Fruit fly (Drosophila melanogaster) whole organism, prepupa: ENCODE measurements around the gene Acph-1.
A peak's percentile ranks its signal among the peaks of the same experiment; 100 is the strongest.

Source experiments
- Blimp-1 ChIP-seq: fragments of 200-800 bp; sonication (Bioruptor generic); optimal IDR thresholded peaks from 3 replicates; lab custom pipeline; 2017; ENCODE audit warnings: missing biosample characterization, missing genetic modification characterization, mild to moderate bottlenecking, moderate library complexity, missing genetic modification reagents
- CG10631 ChIP-seq: fragments of 200-800 bp; sonication (Bioruptor generic); optimal IDR thresholded peaks from 2 replicates; lab custom pipeline; 2016; ENCODE audit warnings: missing biosample characterization, missing genetic modification characterization
- CG11294 ChIP-seq: fragments of 200-800 bp; sonication (Bioruptor generic); IDR thresholded peaks from 2 replicates; pipeline ENCODE4 v1.3.6; 2022; ENCODE audit warnings: missing biosample characterization, missing genetic modification characterization
- CG11762 ChIP-seq: fragments of 200-800 bp; sonication (Bioruptor generic); optimal IDR thresholded peaks from 3 replicates; lab custom pipeline; 2016; ENCODE audit warnings: missing biosample characterization, missing genetic modification characterization; ENCODE audit not compliant: insufficient read depth
- CG11902 ChIP-seq: fragments of 200-800 bp; sonication (Bioruptor generic); optimal IDR thresholded peaks from 3 replicates; lab custom pipeline; 2016; ENCODE audit warnings: missing biosample characterization, missing genetic modification characterization
- CG1621 ChIP-seq: fragments of 200-800 bp; sonication (Bioruptor generic); optimal IDR thresholded peaks from 3 replicates; lab custom pipeline; 2018; ENCODE audit warnings: missing biosample characterization, mild to moderate bottlenecking, missing genetic modification characterization
- CG16779 ChIP-seq: fragments of 200-800 bp; sonication (Bioruptor generic); optimal IDR thresholded peaks from 3 replicates; lab custom pipeline; 2017; ENCODE audit warnings: missing biosample characterization, mild to moderate bottlenecking, missing genetic modification characterization
- CG3032 ChIP-seq: fragments of 200-800 bp; optimal IDR thresholded peaks from 2 replicates; lab custom pipeline; 2019; ENCODE audit warnings: missing biosample characterization, mild to moderate bottlenecking, missing genetic modification characterization, moderate library complexity
- CG31627 ChIP-seq: fragments of 200-800 bp; sonication (Bioruptor generic); optimal IDR thresholded peaks from 3 replicates; lab custom pipeline; 2016; ENCODE audit warnings: missing biosample characterization, missing genetic modification characterization
- CG32006 ChIP-seq: fragments of 200-800 bp; sonication (Bioruptor generic); optimal IDR thresholded peaks from 3 replicates; lab custom pipeline; 2017; ENCODE audit warnings: missing biosample characterization, mild to moderate bottlenecking, missing genetic modification characterization
- CG34406 ChIP-seq: fragments of 200-800 bp; sonication (Bioruptor generic); optimal IDR thresholded peaks from 3 replicates; lab custom pipeline; 2016; ENCODE audit warnings: missing biosample characterization, missing genetic modification characterization
- CG3919 ChIP-seq: fragments of 200-800 bp; sonication (Bioruptor generic); optimal IDR thresholded peaks from 3 replicates; lab custom pipeline; 2016; ENCODE audit warnings: missing biosample characterization, missing genetic modification characterization
- CG4318 ChIP-seq: fragments of 200-800 bp; sonication (Bioruptor generic); optimal IDR thresholded peaks from 3 replicates; lab custom pipeline; 2017; ENCODE audit warnings: missing biosample characterization, mild to moderate bottlenecking, missing genetic modification characterization
- CG6163 ChIP-seq: fragments of 200-800 bp; sonication (Bioruptor generic); IDR thresholded peaks from 3 replicates; pipeline ENCODE4 v1.3.6; 2022; ENCODE audit warnings: missing biosample characterization, missing genetic modification characterization
- CG6792 ChIP-seq: fragments of 200-800 bp; sonication (Bioruptor generic); optimal IDR thresholded peaks from 3 replicates; lab custom pipeline; 2016; ENCODE audit warnings: missing biosample characterization, missing genetic modification characterization
- CG6808 ChIP-seq: fragments of 200-800 bp; sonication (Bioruptor generic); optimal IDR thresholded peaks from 3 replicates; lab custom pipeline; 2017; ENCODE audit warnings: missing biosample characterization, missing genetic modification characterization, mild to moderate bottlenecking, moderate library complexity, missing genetic modification reagents
- CG6854 ChIP-seq: fragments of 200-800 bp; sonication (Bioruptor generic); optimal IDR thresholded peaks from 2 replicates; lab custom pipeline; 2017; ENCODE audit warnings: missing biosample characterization, mild to moderate bottlenecking, missing genetic modification characterization
- CG7368 ChIP-seq: fragments of 200-800 bp; sonication (Bioruptor generic); optimal IDR thresholded peaks from 3 replicates; lab custom pipeline; 2016; ENCODE audit warnings: missing biosample characterization, missing genetic modification characterization
- CG8119 ChIP-seq: fragments of 200-800 bp; sonication (Bioruptor generic); IDR thresholded peaks from 3 replicates; pipeline ENCODE4 v1.3.6; 2022; ENCODE audit warnings: missing biosample characterization, missing genetic modification characterization
- CG8319 ChIP-seq: fragments of 200-800 bp; sonication (Bioruptor generic); optimal IDR thresholded peaks from 3 replicates; lab custom pipeline; 2016; ENCODE audit warnings: missing biosample characterization, missing genetic modification characterization
- CG8632 ChIP-seq: fragments of 200-800 bp; sonication (Bioruptor generic); optimal IDR thresholded peaks from 3 replicates; lab custom pipeline; 2016; ENCODE audit warnings: missing biosample characterization, missing genetic modification characterization
- CG9139 ChIP-seq: fragments of 200-800 bp; sonication (Bioruptor generic); optimal IDR thresholded peaks from 3 replicates; lab custom pipeline; 2017; ENCODE audit warnings: missing biosample characterization, mild to moderate bottlenecking, missing genetic modification characterization
- Eip75B ChIP-seq: fragments of 200-800 bp; sonication (Bioruptor generic); optimal IDR thresholded peaks from 3 replicates; lab custom pipeline; 2016; ENCODE audit warnings: missing biosample characterization, missing genetic modification characterization
- Eip78C ChIP-seq: fragments of 200-800 bp; sonication (Bioruptor generic); peaks from one replicate; lab custom pipeline; 2016; ENCODE audit warnings: missing biosample characterization, missing genetic modification characterization
- Eip93F ChIP-seq: fragments of 200-800 bp; sonication (Bioruptor generic); optimal IDR thresholded peaks from 2 replicates; lab custom pipeline; 2016; ENCODE audit warnings: missing biosample characterization, mild to moderate bottlenecking, missing genetic modification characterization
- Ets21C ChIP-seq: fragments of 200-800 bp; sonication (Bioruptor generic); optimal IDR thresholded peaks from 3 replicates; lab custom pipeline; 2016; ENCODE audit warnings: missing biosample characterization, missing genetic modification characterization
- Ets96B ChIP-seq: fragments of 200-800 bp; optimal IDR thresholded peaks from 2 replicates; lab custom pipeline; 2019; ENCODE audit warnings: missing biosample characterization, mild to moderate bottlenecking, missing genetic modification characterization, moderate library complexity
- Gug ChIP-seq: fragments of 200-800 bp; sonication (Bioruptor generic); IDR thresholded peaks from 2 replicates; pipeline ENCODE4 v1.3.6; 2022; ENCODE audit warnings: missing biosample characterization, missing genetic modification characterization
- Hr38 ChIP-seq: sonication (Bioruptor generic); optimal IDR thresholded peaks from 2 replicates; lab custom pipeline; 2016; ENCODE audit warnings: missing biosample characterization, missing genetic modification characterization
- Hr39 ChIP-seq: fragments of 200-800 bp; sonication (Bioruptor generic); optimal IDR thresholded peaks from 2 replicates; lab custom pipeline; 2016; ENCODE audit warnings: missing biosample characterization, missing genetic modification characterization
- Hr4 ChIP-seq: fragments of 200-800 bp; sonication (Bioruptor generic); optimal IDR thresholded peaks from 3 replicates; lab custom pipeline; 2016; ENCODE audit warnings: missing biosample characterization, missing genetic modification characterization
- Lpt ChIP-seq: fragments of 200-800 bp; sonication (Bioruptor generic); optimal IDR thresholded peaks from 3 replicates; lab custom pipeline; 2016; ENCODE audit warnings: missing biosample characterization, missing genetic modification characterization
- Met ChIP-seq: fragments of 200-800 bp; sonication (Bioruptor generic); optimal IDR thresholded peaks from 3 replicates; lab custom pipeline; 2016; ENCODE audit warnings: missing biosample characterization, missing genetic modification characterization
- OdsH ChIP-seq: fragments of 200-800 bp; sonication (Bioruptor generic); optimal IDR thresholded peaks from 3 replicates; lab custom pipeline; 2016; ENCODE audit warnings: missing biosample characterization, missing genetic modification characterization
- Smox ChIP-seq: fragments of 200-800 bp; sonication (Bioruptor generic); optimal IDR thresholded peaks from 3 replicates; lab custom pipeline; 2016; ENCODE audit warnings: missing biosample characterization, missing genetic modification characterization
- Sox15 ChIP-seq: fragments of 200-800 bp; sonication (Bioruptor generic); optimal IDR thresholded peaks from 3 replicates; lab custom pipeline; 2016; ENCODE audit warnings: missing biosample characterization, missing genetic modification characterization
- acj6 ChIP-seq: fragments of 200-800 bp; sonication (Bioruptor generic); optimal IDR thresholded peaks from 3 replicates; lab custom pipeline; 2016; ENCODE audit warnings: missing biosample characterization, missing genetic modification characterization
- dac ChIP-seq: fragments of 200-800 bp; sonication (Bioruptor generic); optimal IDR thresholded peaks from 2 replicates; lab custom pipeline; 2017; ENCODE audit warnings: missing biosample characterization, mild to moderate bottlenecking, missing genetic modification characterization
- dsx ChIP-seq: fragments of 200-800 bp; optimal IDR thresholded peaks from 3 replicates; lab custom pipeline; 2019; ENCODE audit warnings: missing biosample characterization, mild to moderate bottlenecking, missing genetic modification characterization, moderate library complexity; ENCODE audit not compliant: poor library complexity, severe bottlenecking
- eg ChIP-seq: fragments of 200-800 bp; sonication (Bioruptor generic); IDR thresholded peaks from 3 replicates; pipeline ENCODE4 v1.3.6; 2022; ENCODE audit warnings: missing biosample characterization, missing genetic modification characterization
- esn ChIP-seq: fragments of 200-800 bp; sonication (Bioruptor generic); optimal IDR thresholded peaks from 2 replicates; lab custom pipeline; 2016; ENCODE audit warnings: missing biosample characterization, mild to moderate bottlenecking, missing genetic modification characterization, moderate library complexity
- fd59A ChIP-seq: fragments of 200-800 bp; sonication (Bioruptor generic); optimal IDR thresholded peaks from 2 replicates; lab custom pipeline; 2017; ENCODE audit warnings: missing biosample characterization, mild to moderate bottlenecking, missing genetic modification characterization, missing genetic modification reagents
- fkh ChIP-seq: fragments of 200-800 bp; sonication (Bioruptor generic); optimal IDR thresholded peaks from 3 replicates; lab custom pipeline; 2017; ENCODE audit warnings: missing biosample characterization, mild to moderate bottlenecking, missing genetic modification characterization, moderate library complexity
- lz ChIP-seq: fragments of 200-800 bp; sonication (Bioruptor generic); optimal IDR thresholded peaks from 3 replicates; lab custom pipeline; 2016; ENCODE audit warnings: missing biosample characterization, missing genetic modification characterization
- net ChIP-seq: fragments of 200-800 bp; sonication (Bioruptor generic); optimal IDR thresholded peaks from 3 replicates; lab custom pipeline; 2016; ENCODE audit warnings: missing biosample characterization, missing genetic modification characterization
- pdm3 ChIP-seq: fragments of 200-800 bp; sonication (Bioruptor generic); optimal IDR thresholded peaks from 3 replicates; lab custom pipeline; 2016; ENCODE audit warnings: missing biosample characterization, missing genetic modification characterization
- salr ChIP-seq, 2 experiments: fragments of 200-800 bp; sonication (Bioruptor generic); optimal IDR thresholded peaks; 3 replicates each; lab custom pipeline; 2016 to 2018; ENCODE audit warnings: missing biosample characterization in 2 of 2, missing genetic modification characterization in 2 of 2, mild to moderate bottlenecking in 1 of 2
- spab ChIP-seq: fragments of 200-800 bp; sonication (Bioruptor generic); optimal IDR thresholded peaks from 2 replicates; lab custom pipeline; 2017; ENCODE audit warnings: missing biosample characterization, mild to moderate bottlenecking, missing genetic modification characterization, missing genetic modification reagents
- ss ChIP-seq, 2 experiments: fragments of 200-800 bp; sonication (Bioruptor generic); optimal IDR thresholded peaks; 2 replicates in 1 of 2; 3 replicates in 1 of 2; lab custom pipeline; 2017 to 2018; ENCODE audit warnings: mild to moderate bottlenecking in 2 of 2, missing biosample characterization in 2 of 2, missing genetic modification characterization in 2 of 2, moderate library complexity in 1 of 2
- svp ChIP-seq: fragments of 200-800 bp; sonication (Bioruptor generic); peaks from one replicate; lab custom pipeline; 2016; ENCODE audit warnings: missing biosample characterization, missing genetic modification characterization
- topi ChIP-seq: fragments of 200-800 bp; sonication (Bioruptor generic); optimal IDR thresholded peaks from 3 replicates; lab custom pipeline; 2016; ENCODE audit warnings: missing biosample characterization, missing genetic modification characterization
- vri ChIP-seq: fragments of 200-800 bp; sonication (Bioruptor generic); optimal IDR thresholded peaks from 3 replicates; lab custom pipeline; 2016; ENCODE audit warnings: missing biosample characterization, mild to moderate bottlenecking, missing genetic modification characterization

Acph-1 gene

DNA sequence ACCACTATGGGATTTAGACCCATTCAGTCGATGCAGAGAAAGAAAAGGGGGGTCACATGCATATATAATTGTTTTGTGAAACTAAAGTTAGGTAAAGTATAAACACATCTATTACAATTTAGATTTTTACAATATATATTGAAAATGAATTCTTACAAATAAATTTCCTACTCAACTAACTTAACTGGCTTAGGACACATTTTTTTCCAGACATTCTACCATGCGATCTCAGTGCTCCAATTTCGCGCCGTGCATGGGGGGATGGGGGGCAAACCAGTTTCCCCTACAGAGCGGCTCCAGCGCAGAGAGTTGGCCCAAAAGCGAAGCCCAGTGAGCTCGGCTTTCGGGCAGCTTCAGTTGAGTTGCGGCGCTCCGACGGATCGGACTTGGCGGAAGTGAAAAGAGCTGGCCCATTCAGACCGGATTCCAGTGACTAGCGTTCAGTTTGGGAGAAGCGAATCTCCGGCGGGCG, 10.1 kb downstream of the Acph-1 start, which contains the start of gene CG7896:
Gene CG7896, plus strand, starts transcription at position 354 of the 472 bp plus-strand sequence.
- TF ChIP-seq CG3032 (peak; percentile 87), OdsH (no peak), CG8119 (GFP tag; lab: Robert Waterston, UW) (peak; percentile 93), spab (GFP tag; lab: Kevin White, UChicago) (peak; percentile 69), Hr39 (GFP tag; lab: Kevin White, UChicago) (peak; percentile 59), CG8319 (GFP tag; lab: Kevin White, UChicago) (peak; percentile 78), CG16779 (tag; lab: Kevin White, UChicago) (peak; percentile 51), Lpt (GFP tag; lab: Kevin White, UChicago) (peak; percentile 73), Ets21C (GFP tag; lab: Kevin White, UChicago) (peak; percentile 69), Smox (GFP tag; lab: Kevin White, UChicago) (peak; percentile 81), Sox15 (peak; percentile 75), Eip93F (GFP tag; lab: Kevin White, UChicago) (peak; percentile 33), ss (GFP tag; optimal IDR thresholded peaks at IDR 0.05; lab: Kevin White, UChicago) (peak; percentile 56 to 86), Eip75B (GFP tag; lab: Kevin White, UChicago) (peak; percentile 76), CG9139 (GFP tag; lab: Kevin White, UChicago) (peak; percentile 55), CG11762 (GFP tag; lab: Kevin White, UChicago) (peak; percentile 65), Eip78C (GFP tag; lab: Kevin White, UChicago) (peak; percentile 94), Blimp-1 (GFP tag; lab: Kevin White, UChicago) (peak; percentile 49), CG32006 (GFP tag; lab: Kevin White, UChicago) (peak; percentile 91), CG8632 (GFP tag; lab: Kevin White, UChicago) (peak; percentile 81), eg (GFP tag; lab: Robert Waterston, UW) (peak; percentile 88), fkh (GFP tag; lab: Kevin White, UChicago) (peak; percentile 12), CG6163 (peak; percentile 93), salr (GFP tag; optimal IDR thresholded peaks at IDR 0.05; lab: Kevin White, UChicago) (peak; percentile 18 to 72), CG1621 (tag; lab: Kevin White, UChicago) (peak; percentile 50), CG11902 (GFP tag; lab: Kevin White, UChicago) (peak; percentile 76), CG34406 (GFP tag; lab: Kevin White, UChicago) (peak; percentile 86), Met (GFP tag; lab: Kevin White, UChicago) (peak; percentile 85), CG6808 (peak; percentile 80), Hr4 (GFP tag; lab: Kevin White, UChicago) (peak; percentile 87), esn (GFP tag; lab: Kevin White, UChicago) (peak; percentile 90), CG3919 (GFP tag; lab: Kevin White, UChicago) (peak; percentile 83), CG11294 (GFP tag; lab: Robert Waterston, UW) (peak; percentile 80), CG31627 (peak; percentile 67), CG7368 (GFP tag; lab: Kevin White, UChicago) (peak; percentile 74), vri (GFP tag; lab: Kevin White, UChicago) (peak; percentile 72), CG6792 (GFP tag; lab: Kevin White, UChicago) (peak; percentile 87), dac (peak; percentile 67), Hr38 (no peak), CG4318 (no peak), lz (GFP tag; lab: Kevin White, UChicago) (peak; percentile 83), acj6 (GFP tag; lab: Kevin White, UChicago) (peak; percentile 84), dsx (peak; percentile 76), CG10631 (GFP tag; lab: Kevin White, UChicago) (peak; percentile 86), pdm3 (GFP tag; lab: Kevin White, UChicago) (peak; percentile 70), fd59A (peak; percentile 76), topi (GFP tag; lab: Kevin White, UChicago) (peak; percentile 80), net (GFP tag; lab: Kevin White, UChicago) (peak; percentile 78), Ets96B (tag; lab: Kevin White, UChicago) (peak; percentile 80), CG6854 (peak; percentile 67), svp (GFP tag; lab: Kevin White, UChicago) (peak; percentile 97), Gug (peak; percentile 80)
